Worm (Caenorhabditis elegans): ENCODE results near the gene ZK550.2.

Gene ZK550.2

ce11 chrIV:17258824-17259223 is 13.4 kb downstream of the ZK550.2 start:
- TF ChIP-seq aha-1 (tag) (peak; percentile 63), fos-1 (tag; optimal IDR thresholded peaks at IDR 0.05) (no peak)

- TF ChIP-seq ceh-62 (tag; optimal IDR thresholded peaks at IDR 0.05): no peak
- TF ChIP-seq lin-38 (GFP tag; IDR thresholded peaks at IDR 0.05): no peak
- no peak for TF ChIP-seq nhr-42 (GFP tag; IDR thresholded peaks at IDR 0.05)
- TF ChIP-seq nhr-102 (tag; optimal IDR thresholded peaks at IDR 0.05): no peak
- no peak for TF ChIP-seq daf-8 (GFP tag; IDR thresholded peaks at IDR 0.05)
Measured at ce11 chrIV:17259310-17259709, 13.9 kb downstream of the ZK550.2 start, which contains the start of gene phyh-1. TSS of gene phyh-1 (minus strand) at chrIV:17259410.

ce11 chrIV:17262385-17262784 is 17.0 kb downstream of the ZK550.2 start, which contains the start of gene ZK550.6:
TSS of gene ZK550.6 (minus strand) at chrIV:17262485.
- TF ChIP-seq ceh-28 (tag; optimal IDR thresholded peaks at IDR 0.05): no peak
- no peak for TF ChIP-seq lin-13 (GFP tag; optimal IDR thresholded peaks at IDR 0.05)
- peak; percentile 17 for TF ChIP-seq aha-1 (tag)
- TF ChIP-seq unc-62 (GFP tag; optimal IDR thresholded peaks at IDR 0.05 in 1 of 2): peak in 1 of 2 experiments; percentile 18
- TF ChIP-seq unc-62 (tag; optimal IDR thresholded peaks at IDR 0.05): no peak
- no peak for TF ChIP-seq F44E2.7 (GFP tag; IDR thresholded peaks at IDR 0.05)
- no peak for TF ChIP-seq ama-1 (optimal IDR thresholded peaks at IDR 0.05)

- TF ChIP-seq dmd-6 (GFP tag; IDR thresholded peaks at IDR 0.05) (peak; percentile 91), daf-8 (GFP tag; IDR thresholded peaks at IDR 0.05) (no peak), ceh-28 (tag; optimal IDR thresholded peaks at IDR 0.05) (no peak), zag-1 (tag; optimal IDR thresholded peaks at IDR 0.05) (no peak), nhr-77 (tag; optimal IDR thresholded peaks at IDR 0.05) (peak; percentile 88), madf-9 (GFP tag; conservative IDR thresholded peaks at IDR 0.05) (no peak), nhr-25 (tag; optimal IDR thresholded peaks at IDR 0.05; ENCODE audit: borderline replicate concordance, insufficient read depth) (no peak), hlh-30 (tag; optimal IDR thresholded peaks at IDR 0.05; ENCODE audit: insufficient read depth) (peak; percentile 59), dmd-9 (GFP tag; IDR thresholded peaks at IDR 0.05) (no peak), ceh-82 (tag; optimal IDR thresholded peaks at IDR 0.05) (no peak), lim-7 (GFP tag; IDR thresholded peaks at IDR 0.05) (no peak), ctbp-1 (GFP tag; IDR thresholded peaks at IDR 0.05) (no peak), dmd-8 (GFP tag; IDR thresholded peaks at IDR 0.05) (no peak), unc-62 (GFP tag; optimal IDR thresholded peaks at IDR 0.05 in 1 of 2) (peak in 1 of 2 experiments; percentile 22), unc-62 (tag; optimal IDR thresholded peaks at IDR 0.05) (no peak), Y75B8A.6 (GFP tag; IDR thresholded peaks at IDR 0.05) (no peak), ceh-32 (tag; optimal IDR thresholded peaks at IDR 0.05; ENCODE audit: poor library complexity) (no peak), nhr-237 (tag; optimal IDR thresholded peaks at IDR 0.05) (no peak), pha-4 (GFP tag; IDR thresholded peaks at IDR 0.05) (no peak), pha-4 (tag; optimal IDR thresholded peaks at IDR 0.05) (no peak), nhr-41 (GFP tag; IDR thresholded peaks at IDR 0.05) (0 out of 2 replicates have a peak, but pooled peaks have one; percentile 25), php-3 (GFP tag; IDR thresholded peaks at IDR 0.05) (no peak), daf-19 (GFP tag; conservative IDR thresholded peaks at IDR 0.05) (no peak), daf-12 (tag; optimal IDR thresholded peaks at IDR 0.05) (no peak), vab-7 (GFP tag; IDR thresholded peaks at IDR 0.05) (no peak), tag-97 (GFP tag; IDR thresholded peaks at IDR 0.05) (no peak), nhr-28 (tag; optimal IDR thresholded peaks at IDR 0.05) (peak; percentile 92), tra-1 (GFP tag; IDR thresholded peaks at IDR 0.05) (0 out of 2 replicates have a peak, but pooled peaks have one; percentile 63), ztf-7 (tag; optimal IDR thresholded peaks at IDR 0.05) (peak; percentile 26), T26A8.4 (GFP tag; IDR thresholded peaks at IDR 0.05) (0 out of 2 replicates have a peak, but pooled peaks have one; percentile 21), lin-1 (GFP tag; IDR thresholded peaks at IDR 0.05) (peak; percentile 46; the same call in 1 of the 2 replicates), spr-1 (tag; optimal IDR thresholded peaks at IDR 0.05) (no peak), skn-1 (tag; optimal IDR thresholded peaks at IDR 0.05) (no peak), set-16 (GFP tag; IDR thresholded peaks at IDR 0.05) (no peak), saeg-2 (GFP tag; IDR thresholded peaks at IDR 0.05) (no peak), aha-1 (tag) (peak; percentile 90), ZK337.2 (GFP tag; IDR thresholded peaks at IDR 0.05) (no peak), nhr-6 (tag; optimal IDR thresholded peaks at IDR 0.05) (peak; percentile 31), dve-1 (tag; optimal IDR thresholded peaks at IDR 0.05; ENCODE audit: insufficient read depth) (peak; percentile 92)
Measured at ce11 chrIV:17263714-17264113, 18.3 kb downstream of the ZK550.2 start.
